Worm (Caenorhabditis elegans): ENCODE data around the gene C17H12.12.

Gene C17H12.12

ce11 chrIV:6811808-6812207, 16.1 kb downstream of the C17H12.12 start, which contains the start of gene ceh-48:
TSS of gene ceh-48 (plus strand) at chrIV:6812108.
- no peak for TF ChIP-seq pag-3 (tag; optimal IDR thresholded peaks at IDR 0.05; ENCODE audit: borderline replicate concordance)
- no peak for TF ChIP-seq ztf-16 (tag; optimal IDR thresholded peaks at IDR 0.05)
- no peak for TF ChIP-seq hlh-15 (tag; optimal IDR thresholded peaks at IDR 0.05)
- no peak for TF ChIP-seq pqm-1 (tag; optimal IDR thresholded peaks at IDR 0.05)
- no peak for TF ChIP-seq zip-5 (tag; optimal IDR thresholded peaks at IDR 0.05)
- TF ChIP-seq ceh-9 (tag; optimal IDR thresholded peaks at IDR 0.05): no peak
- TF ChIP-seq tbx-7 (tag; optimal IDR thresholded peaks at IDR 0.05): no peak
- no peak for TF ChIP-seq unc-55 (GFP tag; optimal IDR thresholded peaks at IDR 0.05)
- no peak for TF ChIP-seq ets-4 (tag; optimal IDR thresholded peaks at IDR 0.05)
- TF ChIP-seq ceh-19 (GFP tag; optimal IDR thresholded peaks at IDR 0.05): no peak
- no peak for TF ChIP-seq ahr-1 (tag; optimal IDR thresholded peaks at IDR 0.05)
- no peak for TF ChIP-seq mec-3 (tag; optimal IDR thresholded peaks at IDR 0.05; ENCODE audit: borderline replicate concordance)
- TF ChIP-seq ceh-34 (tag; optimal IDR thresholded peaks at IDR 0.05): no peak
- TF ChIP-seq ttx-3 (tag; optimal IDR thresholded peaks at IDR 0.05): no peak
- TF ChIP-seq fkh-6 (tag; optimal IDR thresholded peaks at IDR 0.05): no peak
- no peak for TF ChIP-seq hlh-8 (tag; optimal IDR thresholded peaks at IDR 0.05)

ce11 chrIV:6817554-6817953, 21.8 kb downstream of the C17H12.12 start, which contains the start of gene C17H12.5:
TSS of gene C17H12.5 (minus strand) at chrIV:6817654.
- TF ChIP-seq ceh-9 (tag; optimal IDR thresholded peaks at IDR 0.05) (no peak), ceh-14 (tag; optimal IDR thresholded peaks at IDR 0.05) (no peak), npax-4 (tag; optimal IDR thresholded peaks at IDR 0.05) (no peak), fkh-10 (GFP tag; optimal IDR thresholded peaks at IDR 0.05) (no peak), ceh-19 (GFP tag; optimal IDR thresholded peaks at IDR 0.05) (no peak)

DNA sequence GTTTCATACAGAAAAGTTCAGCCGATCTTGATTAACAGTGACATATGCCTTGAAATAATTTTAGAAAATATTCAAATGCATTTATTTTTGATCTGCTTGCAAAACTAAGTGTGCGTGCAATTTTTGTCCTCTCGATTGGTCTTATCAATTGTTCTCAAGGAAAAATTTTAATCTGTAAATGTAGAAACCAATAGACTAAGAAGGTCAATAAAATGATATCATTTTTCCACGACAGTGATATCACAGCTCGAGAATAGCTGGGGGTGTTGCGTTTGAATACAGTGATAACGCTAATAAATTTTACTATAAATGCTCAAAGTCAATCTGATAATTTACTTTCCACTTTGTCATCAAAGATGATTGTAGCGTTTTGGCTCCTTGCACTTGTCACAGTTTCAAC, 22.6 kb downstream of the C17H12.12 start, which contains the start of gene C17H12.8:
Gene C17H12.8 (plus strand): TSS at position 335 of the 400 bp plus-strand sequence.
- TF ChIP-seq hlh-13 (GFP tag; optimal IDR thresholded peaks at IDR 0.05) (no peak), elt-2 (tag; optimal IDR thresholded peaks at IDR 0.05) (peak; percentile 76)

ce11 chrIV:6821709-6822108, 26.0 kb downstream of the C17H12.12 start:
- TF ChIP-seq hlh-30 (tag; optimal IDR thresholded peaks at IDR 0.05; ENCODE audit: insufficient read depth) (no peak), K02D7.2 (tag; optimal IDR thresholded peaks at IDR 0.05) (no peak), npax-4 (tag; optimal IDR thresholded peaks at IDR 0.05) (no peak), pha-2 (tag; optimal IDR thresholded peaks at IDR 0.05) (no peak), ztf-16 (tag; optimal IDR thresholded peaks at IDR 0.05) (no peak), ttx-3 (tag; optimal IDR thresholded peaks at IDR 0.05) (no peak), unc-3 (GFP tag; conservative IDR thresholded peaks at IDR 0.05) (no peak), unc-3 (tag; optimal IDR thresholded peaks at IDR 0.05) (no peak), mec-3 (tag; optimal IDR thresholded peaks at IDR 0.05; ENCODE audit: borderline replicate concordance) (no peak), ref-2 (tag; optimal IDR thresholded peaks at IDR 0.05) (no peak)

- TF ChIP-seq sox-4 (tag; optimal IDR thresholded peaks at IDR 0.05) (no peak), ceh-2 (tag; optimal IDR thresholded peaks at IDR 0.05) (no peak), K02D7.2 (tag; optimal IDR thresholded peaks at IDR 0.05) (no peak), ceh-22 (tag; optimal IDR thresholded peaks at IDR 0.05) (no peak), pag-3 (tag; optimal IDR thresholded peaks at IDR 0.05; ENCODE audit: borderline replicate concordance) (no peak), ahr-1 (tag; optimal IDR thresholded peaks at IDR 0.05) (no peak)
Measured at ce11 chrIV:6822406-6822805, 26.7 kb downstream of the C17H12.12 start, which contains the start of gene C17H12.6. TSS of gene C17H12.6 (minus strand) at chrIV:6822506.

DNA sequence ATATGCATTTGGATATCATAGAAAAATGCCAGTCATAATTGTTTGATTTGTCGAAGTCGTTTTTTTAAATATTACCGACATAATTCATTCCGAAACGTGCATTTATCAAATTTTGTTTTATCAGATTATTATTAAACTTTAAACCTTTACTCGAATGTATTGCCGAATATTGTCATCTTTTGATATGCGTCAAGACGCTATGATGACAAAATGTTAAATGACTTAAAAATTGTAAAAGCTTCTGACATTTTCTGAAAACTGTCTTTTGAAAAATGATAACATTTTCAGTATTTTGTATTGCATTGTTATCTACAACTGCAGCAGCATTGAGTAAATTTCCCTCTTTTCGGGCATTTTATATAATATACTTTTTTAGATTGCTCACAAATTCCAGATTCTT, 28.9 kb downstream of the C17H12.12 start, which contains the start of gene H20E11.3:
Gene H20E11.3 (plus strand): TSS at position 195 of the 400 bp plus-strand sequence.
- no peak for TF ChIP-seq fax-1 (tag; optimal IDR thresholded peaks at IDR 0.05)
- no peak for TF ChIP-seq ceh-24 (tag; optimal IDR thresholded peaks at IDR 0.05)
- TF ChIP-seq unc-3 (GFP tag; conservative IDR thresholded peaks at IDR 0.05): no peak
- no peak for TF ChIP-seq unc-3 (tag; optimal IDR thresholded peaks at IDR 0.05)
- TF ChIP-seq pha-4 (tag; optimal IDR thresholded peaks at IDR 0.05): no peak
- TF ChIP-seq tbx-2 (tag; optimal IDR thresholded peaks at IDR 0.05): no peak
- TF ChIP-seq elt-2 (tag; optimal IDR thresholded peaks at IDR 0.05): no peak
- TF ChIP-seq dmd-4 (tag; optimal IDR thresholded peaks at IDR 0.05; ENCODE audit: borderline replicate concordance): no peak
- TF ChIP-seq syd-9 (tag; optimal IDR thresholded peaks at IDR 0.05): no peak
- TF ChIP-seq nfya-1 (tag; optimal IDR thresholded peaks at IDR 0.05): no peak
- TF ChIP-seq K02D7.2 (tag; optimal IDR thresholded peaks at IDR 0.05): no peak
- TF ChIP-seq hlh-6 (tag; optimal IDR thresholded peaks at IDR 0.05): no peak
- TF ChIP-seq C38D4.7 (GFP tag; optimal IDR thresholded peaks at IDR 0.05): no peak
- no peak for TF ChIP-seq eyg-1 (tag; optimal IDR thresholded peaks at IDR 0.05)
- no peak for TF ChIP-seq ref-2 (tag; optimal IDR thresholded peaks at IDR 0.05)
- TF ChIP-seq C08G9.2 (tag; optimal IDR thresholded peaks at IDR 0.05): no peak
- TF ChIP-seq che-1 (tag; optimal IDR thresholded peaks at IDR 0.05): no peak
- TF ChIP-seq unc-55 (GFP tag; optimal IDR thresholded peaks at IDR 0.05): no peak
- TF ChIP-seq gmeb-2 (tag; optimal IDR thresholded peaks at IDR 0.05): no peak

All from whole organism, late embryonic.